Fruit fly (Drosophila melanogaster) whole organism, embryonic: ENCODE results near the gene Cpr65Av.
A peak's percentile ranks its signal among the peaks of the same experiment; 100 is the strongest.

Experiments
- BEAF-32 ChIP-seq: fragments of 200-800 bp; sonication (Bioruptor generic); optimal IDR thresholded peaks from 3 replicates; lab custom pipeline; 2017; ENCODE audit warnings: missing biosample characterization, missing genetic modification characterization, mild to moderate bottlenecking, moderate library complexity, missing genetic modification reagents
- Bgb ChIP-seq: fragments of 200-800 bp; sonication (Bioruptor generic); IDR thresholded peaks from 2 replicates; pipeline ENCODE4 v1.3.6; 2022; ENCODE audit warnings: missing biosample characterization, missing genetic modification characterization; ENCODE audit not compliant: partially characterized antibody
- BtbVII ChIP-seq: fragments of 200-800 bp; sonication (Bioruptor generic); optimal IDR thresholded peaks from 3 replicates; lab custom pipeline; 2017; ENCODE audit warnings: missing biosample characterization, mild to moderate bottlenecking, missing genetic modification characterization
- Bteb2 ChIP-seq: fragments of 200-800 bp; sonication (Bioruptor generic); optimal IDR thresholded peaks from 2 replicates; lab custom pipeline; 2016; ENCODE audit warnings: missing biosample characterization, missing genetic modification characterization
- CG1024 ChIP-seq: fragments of 200-800 bp; sonication (Bioruptor generic); IDR thresholded peaks from 2 replicates; pipeline ENCODE4 v1.3.6; 2022; ENCODE audit warnings: missing biosample characterization, missing genetic modification characterization
- CG10543 ChIP-seq: fragments of 200-800 bp; sonication (Bioruptor generic); optimal IDR thresholded peaks from 3 replicates; lab custom pipeline; 2017; ENCODE audit warnings: missing biosample characterization, mild to moderate bottlenecking, missing genetic modification characterization, moderate library complexity
- CG11560 ChIP-seq: fragments of 200-800 bp; sonication (Bioruptor generic); IDR thresholded peaks from 3 replicates; pipeline ENCODE4 v1.3.6; 2022; ENCODE audit warnings: missing biosample characterization, missing genetic modification characterization
- CG14014 ChIP-seq: fragments of 200-800 bp; sonication (Bioruptor generic); IDR thresholded peaks from 2 replicates; pipeline ENCODE4 v1.3.6; 2022; ENCODE audit warnings: missing biosample characterization, missing genetic modification characterization
- CG1529 ChIP-seq: fragments of 200-800 bp; sonication (Bioruptor generic); optimal IDR thresholded peaks from 3 replicates; lab custom pipeline; 2018; ENCODE audit warnings: missing biosample characterization, missing genetic modification characterization
- CG1602 ChIP-seq: fragments of 200-800 bp; sonication (Bioruptor generic); optimal IDR thresholded peaks from 3 replicates; lab custom pipeline; 2016; ENCODE audit warnings: missing biosample characterization, missing genetic modification characterization
- CG1647 ChIP-seq: fragments of 200-800 bp; sonication (Bioruptor generic); optimal IDR thresholded peaks from 3 replicates; lab custom pipeline; 2016; ENCODE audit warnings: missing biosample characterization, missing genetic modification characterization
- CG17568 ChIP-seq: fragments of 200-800 bp; sonication (Bioruptor generic); optimal IDR thresholded peaks from 2 replicates; lab custom pipeline; 2018; ENCODE audit warnings: missing biosample characterization, mild to moderate bottlenecking, missing genetic modification characterization, moderate library complexity
- CG2120 ChIP-seq: fragments of 200-800 bp; sonication (Bioruptor generic); optimal IDR thresholded peaks from 3 replicates; lab custom pipeline; 2016; ENCODE audit warnings: missing biosample characterization, missing genetic modification characterization
- CG30431 ChIP-seq: fragments of 200-800 bp; sonication (Bioruptor generic); optimal IDR thresholded peaks from 2 replicates; lab custom pipeline; 2017; ENCODE audit warnings: missing biosample characterization, missing genetic modification characterization
- CG4424 ChIP-seq: fragments of 200-800 bp; sonication (Bioruptor generic); optimal IDR thresholded peaks from 3 replicates; lab custom pipeline; 2016; ENCODE audit warnings: missing biosample characterization, missing genetic modification characterization
- CG4617 ChIP-seq: fragments of 200-800 bp; sonication (Bioruptor generic); optimal IDR thresholded peaks from 3 replicates; lab custom pipeline; 2016; ENCODE audit warnings: missing biosample characterization, missing genetic modification characterization, borderline replicate concordance
- CG6813 ChIP-seq: fragments of 200-800 bp; sonication (Bioruptor generic); optimal IDR thresholded peaks from 2 replicates; lab custom pipeline; 2017; ENCODE audit warnings: missing biosample characterization, missing genetic modification characterization, mild to moderate bottlenecking, moderate library complexity, missing genetic modification reagents
- CG6854 ChIP-seq: fragments of 200-800 bp; sonication (Bioruptor generic); optimal IDR thresholded peaks from 3 replicates; lab custom pipeline; 2017; ENCODE audit warnings: missing biosample characterization, mild to moderate bottlenecking, missing genetic modification characterization
- CG7271 ChIP-seq: fragments of 200-800 bp; sonication (Bioruptor generic); optimal IDR thresholded peaks from 2 replicates; lab custom pipeline; 2018; ENCODE audit warnings: missing biosample characterization, mild to moderate bottlenecking, missing genetic modification characterization, moderate library complexity
- CG7556 ChIP-seq: fragments of 200-800 bp; sonication (Bioruptor generic); optimal IDR thresholded peaks from 2 replicates; lab custom pipeline; 2017; ENCODE audit warnings: missing biosample characterization, mild to moderate bottlenecking, missing genetic modification characterization
- CG8290 ChIP-seq, 3 experiments: fragments of 200-800 bp; sonication (Bioruptor generic); optimal IDR thresholded peaks; 2 replicates each; lab custom pipeline; 2016 to 2019; ENCODE audit warnings: missing biosample characterization in 3 of 3, missing genetic modification characterization in 3 of 3, mild to moderate bottlenecking in 2 of 3, moderate library complexity in 1 of 3
- CG9215 ChIP-seq: fragments of 200-800 bp; sonication (Bioruptor generic); IDR thresholded peaks from 2 replicates; pipeline ENCODE4 v1.3.6; 2022; ENCODE audit warnings: missing biosample characterization, missing genetic modification characterization
- CG9797 ChIP-seq: fragments of 200-800 bp; sonication (Bioruptor generic); optimal IDR thresholded peaks from 3 replicates; lab custom pipeline; 2018; ENCODE audit warnings: missing biosample characterization, mild to moderate bottlenecking, missing genetic modification characterization
- Dad ChIP-seq: fragments of 200-800 bp; sonication (Bioruptor generic); optimal IDR thresholded peaks from 3 replicates; lab custom pipeline; 2016; ENCODE audit warnings: missing biosample characterization, missing genetic modification characterization
- HLH4C ChIP-seq: fragments of 200-800 bp; sonication (Bioruptor generic); IDR thresholded peaks from 3 replicates; pipeline ENCODE4 v1.3.6; 2022; ENCODE audit warnings: missing biosample characterization, missing genetic modification characterization; ENCODE audit not compliant: partially characterized antibody
- HmgD ChIP-seq: fragments of 200-800 bp; sonication (Bioruptor generic); optimal IDR thresholded peaks from 3 replicates; lab custom pipeline; 2016; ENCODE audit warnings: missing biosample characterization, missing genetic modification characterization
- Hr3 ChIP-seq: fragments of 200-800 bp; sonication (Bioruptor generic); optimal IDR thresholded peaks from 3 replicates; lab custom pipeline; 2016; ENCODE audit warnings: missing biosample characterization, missing genetic modification characterization
- Mes4 ChIP-seq: fragments of 200-800 bp; sonication (Bioruptor generic); optimal IDR thresholded peaks from 2 replicates; lab custom pipeline; 2016; ENCODE audit warnings: missing biosample characterization, missing genetic modification characterization
- Myb ChIP-seq: fragments of 200-800 bp; sonication (Bioruptor generic); optimal IDR thresholded peaks from 2 replicates; lab custom pipeline; 2016; ENCODE audit warnings: missing biosample characterization, missing genetic modification characterization
- Oli ChIP-seq: fragments of 200-800 bp; sonication (Bioruptor generic); optimal IDR thresholded peaks from 2 replicates; lab custom pipeline; 2018; ENCODE audit warnings: missing biosample characterization, mild to moderate bottlenecking, missing genetic modification characterization, moderate library complexity
- Opbp ChIP-seq: fragments of 200-800 bp; sonication (Bioruptor generic); IDR thresholded peaks from 3 replicates; pipeline ENCODE4 v1.3.6; 2022; ENCODE audit warnings: missing biosample characterization, missing genetic modification characterization; ENCODE audit not compliant: partially characterized antibody
- Vsx1 ChIP-seq: fragments of 200-800 bp; sonication (Bioruptor generic); optimal IDR thresholded peaks from 2 replicates; lab custom pipeline; 2017; ENCODE audit warnings: missing biosample characterization, mild to moderate bottlenecking, missing genetic modification characterization, missing genetic modification reagents
- aop ChIP-seq: fragments of 200-800 bp; sonication (Bioruptor generic); IDR thresholded peaks from 2 replicates; pipeline ENCODE4 v1.3.6; 2022; ENCODE audit warnings: missing biosample characterization, missing genetic modification characterization
- ase ChIP-seq: fragments of 200-800 bp; sonication (Bioruptor generic); IDR thresholded peaks from 3 replicates; pipeline ENCODE4 v1.3.6; 2022; ENCODE audit warnings: missing biosample characterization, missing genetic modification characterization
- bowl ChIP-seq: fragments of 200-800 bp; sonication (Bioruptor generic); IDR thresholded peaks from 2 replicates; pipeline ENCODE4 v1.3.6; 2022; ENCODE audit warnings: missing biosample characterization, missing genetic modification characterization
- cwo ChIP-seq: fragments of 200-800 bp; sonication (Bioruptor generic); optimal IDR thresholded peaks from 3 replicates; lab custom pipeline; 2017; ENCODE audit warnings: missing biosample characterization, missing genetic modification characterization, mild to moderate bottlenecking, moderate library complexity, missing genetic modification reagents
- dysf ChIP-seq: fragments of 200-800 bp; sonication (Bioruptor generic); IDR thresholded peaks from 3 replicates; pipeline ENCODE4 v1.3.6; 2022; ENCODE audit warnings: missing biosample characterization, missing genetic modification characterization
- ems ChIP-seq: fragments of 200-800 bp; sonication (Bioruptor generic); optimal IDR thresholded peaks from 3 replicates; lab custom pipeline; 2016; ENCODE audit warnings: missing biosample characterization, missing genetic modification characterization
- eyg ChIP-seq: fragments of 200-800 bp; sonication (Bioruptor generic); optimal IDR thresholded peaks from 3 replicates; lab custom pipeline; 2016; ENCODE audit warnings: missing biosample characterization, missing genetic modification characterization
- fd64A ChIP-seq: fragments of 200-800 bp; sonication (Bioruptor generic); optimal IDR thresholded peaks from 3 replicates; lab custom pipeline; 2018; ENCODE audit warnings: missing biosample characterization, mild to moderate bottlenecking, missing genetic modification characterization
- fu2 ChIP-seq: fragments of 200-800 bp; sonication (Bioruptor generic); optimal IDR thresholded peaks from 2 replicates; lab custom pipeline; 2016; ENCODE audit warnings: missing biosample characterization, missing genetic modification characterization
- kay ChIP-seq: fragments of 200-800 bp; sonication (Bioruptor generic); optimal IDR thresholded peaks from 2 replicates; lab custom pipeline; 2016; ENCODE audit warnings: missing biosample characterization, missing genetic modification characterization
- kni ChIP-seq: fragments of 200-800 bp; sonication (Bioruptor generic); optimal IDR thresholded peaks from 3 replicates; lab custom pipeline; 2017; ENCODE audit warnings: mild to moderate bottlenecking, missing biosample characterization, missing genetic modification reagents, missing genetic modification characterization
- lola ChIP-seq, 3 experiments: fragments of >200 bp in 2 of 3; fragments of 200-800 bp in 1 of 3; sonication (Bioruptor generic) in 1 of 3; optimal IDR thresholded peaks; 2 replicates each; lab custom pipeline; 2017 to 2019; ENCODE audit warnings: missing biosample characterization in 3 of 3, missing genetic modification characterization in 3 of 3, mild to moderate bottlenecking in 1 of 3, moderate library complexity in 1 of 3
- org-1 ChIP-seq: fragments of 200-800 bp; sonication (Bioruptor generic); optimal IDR thresholded peaks from 2 replicates; lab custom pipeline; 2017; ENCODE audit warnings: missing biosample characterization, missing genetic modification characterization
- otp ChIP-seq: fragments of 200-800 bp; sonication (Bioruptor generic); IDR thresholded peaks from 3 replicates; pipeline ENCODE4, ENCODE4 v1.3.6; 2022; ENCODE audit warnings: missing biosample characterization, missing genetic modification characterization
- run ChIP-seq: fragments of 200-800 bp; sonication (Bioruptor generic); optimal IDR thresholded peaks from 3 replicates; lab custom pipeline; 2018; ENCODE audit warnings: missing biosample characterization, mild to moderate bottlenecking, missing genetic modification characterization
- sens-2 ChIP-seq: fragments of 200-800 bp; sonication (Bioruptor generic); IDR thresholded peaks from 2 replicates; pipeline ENCODE4 v1.3.6; 2022; ENCODE audit warnings: missing biosample characterization, missing genetic modification characterization
- sob ChIP-seq: fragments of 200-800 bp; sonication (Bioruptor generic); IDR thresholded peaks from 2 replicates; pipeline ENCODE4 v1.3.6; 2022; ENCODE audit warnings: missing biosample characterization, missing genetic modification characterization

The Cpr65Av gene

dm6 chr3L:6184884-6185438 is 45.2 kb upstream of the Cpr65Av start, which contains the start of the genes D19B and CG43293 (continued):
- TF ChIP-seq otp (GFP tag; lab: Robert Waterston, UW) (peak; percentile 90), ems (GFP tag; lab: Kevin White, UChicago) (peak; percentile 89), CG14014 (GFP tag; lab: Robert Waterston, UW) (peak; percentile 92), Opbp (GFP tag; lab: Robert Waterston, UW) (peak; percentile 77; the same call in 2 of the 3 replicates), Vsx1 (GFP tag; lab: Kevin White, UChicago) (no peak), CG1529 (GFP tag; lab: Kevin White, UChicago) (peak; percentile 72), CG6813 (peak; percentile 86), sens-2 (GFP tag; lab: Robert Waterston, UW) (peak; percentile 64), HmgD (GFP tag; lab: Kevin White, UChicago) (peak; percentile 85), aop (GFP tag; lab: Robert Waterston, UW) (peak; percentile 77), eyg (GFP tag; lab: Kevin White, UChicago) (peak; percentile 78), CG9797 (GFP tag; lab: Kevin White, UChicago) (peak; percentile 35), CG1647 (GFP tag; lab: Kevin White, UChicago) (peak; percentile 83), Dad (GFP tag; lab: Kevin White, UChicago) (peak; percentile 80), run (tag; lab: Kevin White, UChicago) (no peak), dysf (GFP tag; lab: Robert Waterston, UW) (peak; percentile 91), org-1 (GFP tag; lab: Kevin White, UChicago) (peak; percentile 63), HLH4C (GFP tag; lab: Robert Waterston, UW) (peak; percentile 43; the same call in 1 of the 3 replicates), lola (GFP tag; optimal IDR thresholded peaks at IDR 0.05; lab: Kevin White, UChicago) (peak in 1 of 3 experiments; percentile 66), fd64A (GFP tag; lab: Kevin White, UChicago) (peak; percentile 64), CG17568 (no peak), kni (GFP tag; lab: Kevin White, UChicago) (no peak), CG2120 (GFP tag; lab: Kevin White, UChicago) (peak; percentile 94), CG7556 (GFP tag; lab: Kevin White, UChicago) (peak; percentile 81), CG10543 (GFP tag; lab: Kevin White, UChicago) (peak; percentile 78), BtbVII (GFP tag; lab: Kevin White, UChicago) (peak; percentile 81), CG11560 (tag; lab: Robert Waterston, UW) (peak; percentile 72; the same call in 2 of the 3 replicates), fu2 (GFP tag; lab: Kevin White, UChicago) (peak; percentile 77), Bteb2 (GFP tag; lab: Kevin White, UChicago) (peak; percentile 78), CG7271 (tag; lab: Kevin White, UChicago) (no peak), CG4617 (GFP tag; lab: Kevin White, UChicago) (peak; percentile 82), Oli (tag; lab: Kevin White, UChicago) (peak; percentile 83), sob (GFP tag; lab: Robert Waterston, UW) (peak; percentile 87), CG6854 (GFP tag; lab: Kevin White, UChicago) (peak; percentile 64), ase (peak; percentile 92), kay (GFP tag; lab: Kevin White, UChicago) (peak; percentile 85), cwo (GFP tag; lab: Kevin White, UChicago) (peak; percentile 81), CG30431 (GFP tag; lab: Kevin White, UChicago) (peak; percentile 79), CG1024 (GFP tag; lab: Robert Waterston, UW) (peak; percentile 86), BEAF-32 (GFP tag; lab: Kevin White, UChicago) (peak; percentile 43), Bgb (GFP tag; lab: Robert Waterston, UW) (peak; percentile 59; the same call in 1 of the 2 replicates), CG9215 (GFP tag; lab: Robert Waterston, UW) (peak; percentile 81), Myb (GFP tag; lab: Kevin White, UChicago) (peak; percentile 59), Hr3 (peak; percentile 89), Mes4 (GFP tag; lab: Kevin White, UChicago) (peak; percentile 56), bowl (GFP tag; lab: Robert Waterston, UW) (peak; percentile 88), CG1602 (GFP tag; lab: Kevin White, UChicago) (peak; percentile 88), CG8290 (GFP tag; optimal IDR thresholded peaks at IDR 0.05; lab: Kevin White, UChicago) (peak; percentile 74), CG8290 (tag; optimal IDR thresholded peaks at IDR 0.05; lab: Kevin White, UChicago) (peak in 1 of 2 experiments; percentile 98), CG4424 (GFP tag; lab: Kevin White, UChicago) (peak; percentile 88)
